Fruit fly (Drosophila melanogaster): ENCODE results near the gene CG42249.

CG42249 gene

DNA sequence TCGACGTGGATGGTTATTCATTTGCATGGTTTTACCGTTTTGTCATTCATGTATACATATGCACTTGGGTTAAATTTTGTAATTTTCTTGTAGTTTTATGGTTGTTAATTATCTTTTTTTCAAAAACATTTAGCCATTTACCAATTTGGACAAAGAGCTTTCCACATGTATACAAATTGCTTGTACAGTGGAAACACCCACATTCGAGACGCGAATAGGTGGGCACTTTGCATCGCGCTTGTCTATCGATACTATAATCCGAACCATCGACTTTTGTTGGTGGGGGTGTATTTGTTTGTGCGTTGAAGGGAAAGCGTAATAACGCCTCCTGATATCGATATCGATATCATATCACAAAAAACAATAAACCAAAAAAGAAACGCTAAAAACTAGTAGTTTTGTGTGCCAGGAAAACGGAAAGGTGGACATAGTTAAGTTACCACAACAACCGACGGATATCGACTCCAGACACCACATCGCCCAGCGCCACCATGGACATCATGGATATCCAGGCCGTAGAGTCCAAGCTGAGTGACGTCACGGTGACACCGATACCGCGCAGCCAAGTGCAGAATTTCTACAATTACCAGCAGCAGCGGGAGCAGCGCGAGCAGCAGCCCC, 41.6 kb downstream of the CG42249 start, which contains the start of gene CDK2AP1 (continued):
- TF ChIP-seq pzg (GFP tag; optimal IDR thresholded peaks at IDR 0.05) (peak; percentile 77), ab (GFP tag; optimal IDR thresholded peaks at IDR 0.05) (no peak), kni (GFP tag; optimal IDR thresholded peaks at IDR 0.05) (no peak), hbn (GFP tag; IDR thresholded peaks at IDR 0.05; ENCODE audit: partially characterized antibody) (peak; percentile 56; the same call in 1 of the 2 replicates), jumu (GFP tag; optimal IDR thresholded peaks at IDR 0.05) (peak; percentile 48), CG30403 (GFP tag; optimal IDR thresholded peaks at IDR 0.05) (peak; percentile 21), CG7839 (tag; optimal IDR thresholded peaks at IDR 0.05) (peak; percentile 26), CG10565 (GFP tag; optimal IDR thresholded peaks at IDR 0.05) (no peak), CG7786 (GFP tag; optimal IDR thresholded peaks at IDR 0.05) (peak; percentile 25), HLH54F (GFP tag; optimal IDR thresholded peaks at IDR 0.05) (peak; percentile 42), ATbp (GFP tag; optimal IDR thresholded peaks at IDR 0.05) (no peak), CG11398 (GFP tag; optimal IDR thresholded peaks at IDR 0.05) (peak; percentile 4), pnt (GFP tag; optimal IDR thresholded peaks at IDR 0.05) (peak; percentile 50), CG12744 (GFP tag; optimal IDR thresholded peaks at IDR 0.05) (no peak), Kr (GFP tag; optimal IDR thresholded peaks at IDR 0.05) (no peak), crc (GFP tag; optimal IDR thresholded peaks at IDR 0.05) (no peak), pros (GFP tag; optimal IDR thresholded peaks at IDR 0.05) (no peak), Dll (GFP tag; IDR thresholded peaks at IDR 0.05; ENCODE audit: partially characterized antibody) (peak; percentile 69; the same call in 3 of the 4 replicates), Rfx (GFP tag; IDR thresholded peaks at IDR 0.05) (peak; percentile 72), chif (GFP tag; optimal IDR thresholded peaks at IDR 0.05) (peak in 1 of 2 experiments; percentile 22), disco-r (GFP tag; optimal IDR thresholded peaks at IDR 0.05) (no peak), jing (GFP tag; optimal IDR thresholded peaks at IDR 0.05) (no peak), Gug (GFP tag; IDR thresholded peaks at IDR 0.05) (no peak), vnd (GFP tag; IDR thresholded peaks at IDR 0.05; ENCODE audit: partially characterized antibody) (peak; percentile 70), CG7963 (GFP tag; IDR thresholded peaks at IDR 0.05; ENCODE audit: partially characterized antibody) (peak; percentile 72), CG3726 (GFP tag; IDR thresholded peaks at IDR 0.05) (no peak), sqz (GFP tag; optimal IDR thresholded peaks at IDR 0.05) (no peak), knrl (GFP tag; IDR thresholded peaks at IDR 0.05; ENCODE audit: partially characterized antibody) (peak; percentile 71), CG9609 (GFP tag; optimal IDR thresholded peaks at IDR 0.05) (peak; percentile 1), CG2116 (GFP tag; optimal IDR thresholded peaks at IDR 0.05) (peak; percentile 78), H15 (GFP tag; IDR thresholded peaks at IDR 0.05) (no peak), lov (optimal IDR thresholded peaks at IDR 0.05) (no peak), lov (GFP tag; IDR thresholded peaks at IDR 0.05) (no peak), Lhr (GFP tag; optimal IDR thresholded peaks at IDR 0.05) (peak; percentile 3), slbo (GFP tag; IDR thresholded peaks at IDR 0.05) (peak; percentile 55), Ets97D (GFP tag; optimal IDR thresholded peaks at IDR 0.05) (peak; percentile 38), bcd (GFP tag; optimal IDR thresholded peaks at IDR 0.05) (peak; percentile 38), CG16779 (GFP tag; IDR thresholded peaks at IDR 0.05) (no peak), otp (GFP tag; IDR thresholded peaks at IDR 0.05) (0 out of 3 replicates have a peak, but pooled peaks have one; percentile 18), CG18262 (tag; optimal IDR thresholded peaks at IDR 0.05) (peak; percentile 9), Mes4 (GFP tag; optimal IDR thresholded peaks at IDR 0.05) (no peak), PHDP (tag; optimal IDR thresholded peaks at IDR 0.05) (peak; percentile 6), ato (GFP tag; IDR thresholded peaks at IDR 0.05; ENCODE audit: partially characterized antibody) (peak; percentile 80), CG14014 (GFP tag; IDR thresholded peaks at IDR 0.05) (0 out of 2 replicates have a peak, but pooled peaks have one; percentile 17), gsb (GFP tag; IDR thresholded peaks at IDR 0.05) (no peak), CoRest (tag; optimal IDR thresholded peaks at IDR 0.05) (peak; percentile 19), CG2875 (GFP tag; optimal IDR thresholded peaks at IDR 0.05) (no peak), CG3995 (GFP tag; optimal IDR thresholded peaks at IDR 0.05) (peak; percentile 33), CG8765 (GFP tag; IDR thresholded peaks at IDR 0.05) (no peak), Myb (GFP tag; optimal IDR thresholded peaks at IDR 0.05) (peak; percentile 57)

Measured in whole organism, embryonic.